Fruit fly (Drosophila melanogaster): Measurements from ENCODE around the gene Efr.

Gene Efr

DNA sequence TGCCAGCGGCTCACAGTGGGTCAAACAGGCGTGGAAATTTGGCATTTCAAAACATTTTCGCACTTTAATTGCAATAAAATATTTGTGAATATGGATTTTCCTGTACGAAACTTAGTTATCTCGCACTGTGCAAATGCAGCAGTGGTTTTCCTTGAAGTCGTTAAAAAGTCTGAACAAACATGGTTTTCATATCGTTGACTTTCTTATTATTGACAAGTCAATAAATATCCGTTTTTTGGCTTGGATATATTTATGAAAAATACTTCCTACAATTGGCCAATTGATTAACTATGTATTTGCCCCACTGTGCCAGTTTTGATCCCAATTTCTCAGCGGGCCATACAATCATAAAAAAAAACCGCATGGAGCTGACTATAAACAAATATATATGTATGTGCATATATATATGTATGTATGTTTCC, 45.7 kb downstream of the Efr start:
- peak; percentile 85 for TF ChIP-seq CG12605 (GFP tag; IDR thresholded peaks at IDR 0.05)
- peak; percentile 86 for TF ChIP-seq CG15710 (tag; optimal IDR thresholded peaks at IDR 0.05)
- peak; percentile 52 for TF ChIP-seq CG13204 (GFP tag; optimal IDR thresholded peaks at IDR 0.05)
- TF ChIP-seq CG32121 (GFP tag; IDR thresholded peaks at IDR 0.05) = peak; percentile 95
- peak; percentile 89 for TF ChIP-seq CG8301 (tag; optimal IDR thresholded peaks at IDR 0.05)
- peak; percentile 84 for TF ChIP-seq CG17806 (tag; optimal IDR thresholded peaks at IDR 0.05)
- peak; percentile 85 for TF ChIP-seq Snoo (tag; optimal IDR thresholded peaks at IDR 0.05)
- peak; percentile 59 for TF ChIP-seq gl (tag; optimal IDR thresholded peaks at IDR 0.05)
- no peak for TF ChIP-seq EcR (GFP tag; optimal IDR thresholded peaks at IDR 0.05)
- TF ChIP-seq CG10348 (GFP tag; IDR thresholded peaks at IDR 0.05) = peak; percentile 82
- TF ChIP-seq CG9948 (tag; optimal IDR thresholded peaks at IDR 0.05) = peak; percentile 89
- peak; percentile 91 for TF ChIP-seq Pif1B (GFP tag; optimal IDR thresholded peaks at IDR 0.05)
- peak; percentile 96 for TF ChIP-seq fd96Ca (GFP tag; IDR thresholded peaks at IDR 0.05)
- peak; percentile 96 for TF ChIP-seq Pif1A (GFP tag; optimal IDR thresholded peaks at IDR 0.05)
- TF ChIP-seq rn (GFP tag; IDR thresholded peaks at IDR 0.05) = peak; percentile 75; the same call in 1 of the 2 replicates
- TF ChIP-seq CG34367 (tag; optimal IDR thresholded peaks at IDR 0.05) = peak; percentile 84
- TF ChIP-seq D1 (tag; optimal IDR thresholded peaks at IDR 0.05) = no peak
- peak; percentile 92 for TF ChIP-seq CG4496 (GFP tag; IDR thresholded peaks at IDR 0.05)
- TF ChIP-seq Ets98B (GFP tag; IDR thresholded peaks at IDR 0.05) = peak; percentile 88
- peak; percentile 93 for TF ChIP-seq CG14655 (GFP tag; optimal IDR thresholded peaks at IDR 0.05)
- TF ChIP-seq CG8159 (tag; optimal IDR thresholded peaks at IDR 0.05) = peak; percentile 88

DNA sequence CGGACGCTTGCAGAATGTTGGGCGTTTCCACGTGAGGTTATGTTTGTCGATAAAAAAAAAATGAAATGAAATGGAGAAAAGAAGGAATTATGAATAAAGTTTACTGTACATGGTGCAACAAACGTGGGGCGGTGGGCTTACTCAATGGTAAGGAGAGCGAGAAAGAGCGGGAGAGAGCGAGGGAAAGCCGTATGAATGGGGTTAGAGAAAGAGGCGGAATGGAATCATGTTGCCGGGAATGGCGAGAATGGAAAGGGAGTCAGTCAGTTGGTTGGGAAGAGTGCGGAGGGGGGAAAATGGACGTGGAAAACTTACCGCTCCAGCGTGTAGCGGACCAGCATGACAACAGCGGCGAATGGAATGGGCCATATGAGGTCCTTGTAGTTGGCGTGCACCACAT, 46.3 kb downstream of the Efr start:
- TF ChIP-seq CG9948 (tag; optimal IDR thresholded peaks at IDR 0.05) (no peak), CG14655 (GFP tag; optimal IDR thresholded peaks at IDR 0.05) (no peak), Pif1B (GFP tag; optimal IDR thresholded peaks at IDR 0.05) (no peak), CG10348 (GFP tag; IDR thresholded peaks at IDR 0.05) (no peak), CG17806 (tag; optimal IDR thresholded peaks at IDR 0.05) (no peak), CG4496 (GFP tag; IDR thresholded peaks at IDR 0.05) (peak; percentile 31; the same call in 1 of the 3 replicates)

DNA sequence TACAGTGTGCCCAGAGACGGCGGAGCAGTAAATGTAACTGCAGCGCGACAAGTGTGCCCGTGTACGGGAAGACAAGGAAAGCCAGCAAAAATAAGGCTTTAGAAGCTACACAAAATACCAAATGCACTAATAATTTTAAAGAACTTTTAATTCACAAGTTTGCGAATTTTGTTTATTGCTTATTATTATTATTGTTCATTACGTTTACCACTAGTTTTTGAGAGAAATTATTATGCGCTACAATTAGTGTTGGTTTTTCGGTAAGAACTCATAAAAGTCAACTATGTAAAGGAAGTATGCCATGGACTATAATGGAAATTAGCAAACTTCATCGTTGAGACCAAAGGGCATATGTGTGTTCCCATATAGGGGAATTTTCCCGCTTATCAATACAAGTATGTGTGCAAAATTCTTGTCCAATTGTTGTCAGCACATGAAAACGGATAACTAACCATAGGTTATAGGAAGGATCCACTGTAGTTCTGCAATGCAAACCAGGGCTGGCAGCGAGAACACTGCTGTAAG, 47.5 kb downstream of the Efr start, which contains the start of gene schlank:
Gene schlank (minus strand): TSS at position 42 of the 525 bp plus-strand sequence.
- TF ChIP-seq Ets98B (GFP tag; IDR thresholded peaks at IDR 0.05) (peak; percentile 65), CG9948 (tag; optimal IDR thresholded peaks at IDR 0.05) (peak; percentile 8), CG32121 (GFP tag; IDR thresholded peaks at IDR 0.05) (peak; percentile 64), CG12605 (GFP tag; IDR thresholded peaks at IDR 0.05) (no peak), fd96Ca (GFP tag; IDR thresholded peaks at IDR 0.05) (peak; percentile 74; the same call in 2 of the 3 replicates), D1 (tag; optimal IDR thresholded peaks at IDR 0.05) (no peak), CG15710 (tag; optimal IDR thresholded peaks at IDR 0.05) (peak; percentile 43), CG10348 (GFP tag; IDR thresholded peaks at IDR 0.05) (no peak), rn (GFP tag; IDR thresholded peaks at IDR 0.05) (0 out of 2 replicates have a peak, but pooled peaks have one; percentile 31), CG8159 (tag; optimal IDR thresholded peaks at IDR 0.05) (peak; percentile 63), CG13204 (GFP tag; optimal IDR thresholded peaks at IDR 0.05) (no peak), gl (tag; optimal IDR thresholded peaks at IDR 0.05) (no peak), Pif1B (GFP tag; optimal IDR thresholded peaks at IDR 0.05) (no peak), EcR (GFP tag; optimal IDR thresholded peaks at IDR 0.05) (no peak), Snoo (tag; optimal IDR thresholded peaks at IDR 0.05) (peak; percentile 7), CG17806 (tag; optimal IDR thresholded peaks at IDR 0.05) (peak; percentile 28), CG14655 (GFP tag; optimal IDR thresholded peaks at IDR 0.05) (no peak), Pif1A (GFP tag; optimal IDR thresholded peaks at IDR 0.05) (no peak), CG8301 (tag; optimal IDR thresholded peaks at IDR 0.05) (peak; percentile 39), CG4496 (GFP tag; IDR thresholded peaks at IDR 0.05) (peak; percentile 82), CG34367 (tag; optimal IDR thresholded peaks at IDR 0.05) (peak; percentile 28)

DNA sequence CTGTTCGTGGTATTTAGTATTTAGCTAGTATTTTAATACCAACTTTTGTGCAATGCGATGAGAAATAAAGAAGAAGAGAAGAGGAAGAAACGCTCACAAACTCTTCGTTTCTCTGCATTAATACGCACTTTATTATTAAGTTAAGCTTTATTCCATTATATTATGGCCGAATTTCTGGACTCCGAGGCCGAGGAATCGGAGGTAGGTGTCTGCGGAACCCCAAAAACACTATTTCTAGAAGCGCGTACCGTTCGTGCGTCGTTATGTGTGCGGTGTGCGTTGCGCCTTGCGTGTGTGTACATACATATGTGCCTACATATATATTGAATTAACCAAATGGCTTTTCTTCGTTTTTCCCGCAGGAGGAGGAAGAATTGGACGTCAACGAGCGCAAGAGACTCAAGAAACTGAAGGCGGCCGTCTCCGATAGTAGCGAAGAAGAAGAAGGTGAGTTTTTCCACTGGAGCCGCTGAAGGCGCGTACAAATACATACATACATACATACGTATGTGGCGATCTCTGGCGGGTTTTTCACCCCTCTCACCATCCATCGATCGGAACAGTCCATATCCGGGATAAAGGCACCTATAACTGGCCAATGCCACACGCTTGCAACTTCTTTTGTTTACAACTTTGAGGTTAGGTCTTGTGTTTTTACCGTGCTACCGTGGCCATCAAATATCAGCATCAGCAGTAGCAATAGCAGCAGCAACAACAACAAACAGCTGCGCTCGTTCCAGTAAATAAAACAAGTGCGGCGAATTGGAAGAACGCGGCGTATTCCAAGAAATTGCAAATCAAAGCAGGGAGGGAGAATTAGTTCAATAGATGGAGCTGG, 48.2 kb downstream of the Efr start, which contains the start of gene Spt6:
Gene Spt6 (plus strand): TSS at position 53 of the 838 bp plus-strand sequence.
- no peak; the same call in 1 of the 2 replicates for TF ChIP-seq Ets98B (GFP tag; IDR thresholded peaks at IDR 0.05)
- peak; percentile 9 for TF ChIP-seq EcR (GFP tag; optimal IDR thresholded peaks at IDR 0.05)
- TF ChIP-seq gl (tag; optimal IDR thresholded peaks at IDR 0.05) = no peak
- TF ChIP-seq CG8159 (tag; optimal IDR thresholded peaks at IDR 0.05) = no peak
- no peak for TF ChIP-seq CG15710 (tag; optimal IDR thresholded peaks at IDR 0.05)

Measured in whole organism, pupa.